Worm (Caenorhabditis elegans) whole organism, L4/young adult: ENCODE results near the gene ctf-4.

Experiments
- W03F9.2 ChIP-seq: fragments of 150-350 bp; optimal IDR thresholded peaks from 2 replicates; lab custom pipeline; 2014; ENCODE audit warnings: missing biosample characterization, missing genetic modification characterization
- dao-5 ChIP-seq: sonication (generic microtip); optimal IDR thresholded peaks from 2 replicates; lab custom pipeline; 2016; ENCODE audit warnings: missing genotype, missing genetic modification characterization, moderate library complexity, missing compliant biosample characterization
- him-1 ChIP-seq: sonication (generic microtip); optimal IDR thresholded peaks from 2 replicates; lab custom pipeline; 2016; ENCODE audit warnings: missing genotype, missing genetic modification reagents, missing genetic modification characterization, missing compliant biosample characterization

DNA sequence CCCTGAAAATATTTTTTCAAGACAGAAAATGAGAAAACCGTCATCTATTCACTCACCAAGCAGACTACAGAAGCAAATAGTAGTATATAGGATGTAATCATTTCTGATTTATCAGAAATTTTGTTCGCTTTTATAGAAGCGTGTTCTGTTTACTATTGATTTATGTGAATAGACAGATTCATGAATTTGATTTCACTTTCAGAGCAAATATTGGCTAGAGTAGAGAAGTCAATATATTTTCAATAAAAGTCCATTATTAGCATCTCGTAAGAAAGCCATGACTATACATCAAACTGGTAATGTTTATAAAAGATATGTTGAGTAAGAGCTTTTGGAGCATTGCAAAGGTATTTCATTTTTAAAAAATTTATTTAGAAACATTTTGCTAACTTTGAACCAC is 34.1 kb downstream of the ctf-4 start, which contains the start of gene scvp-1:
- no peak for TF ChIP-seq W03F9.2
- no peak for TF ChIP-seq him-1 (tag; lab: Kevin White, UChicago)
- no peak for TF ChIP-seq dao-5 (tag; lab: Kevin White, UChicago)
